Fruit fly (Drosophila melanogaster): ENCODE measurements around the gene CG31313.

- TF ChIP-seq CG8478 (optimal IDR thresholded peaks at IDR 0.05) = no peak
- no peak for TF ChIP-seq CTCF (optimal IDR thresholded peaks at IDR 0.05)
Measured at dm6 chr3R:14576511-14576691, 9.2 kb upstream of the CG31313 start, which contains the start of gene CG44094.

Measured in S2 (cell line).